Fruit fly (Drosophila melanogaster) whole organism: ENCODE measurements around the gene sima.

Source experiments
- CG8478 ChIP-seq: fragments of >200 bp; optimal IDR thresholded peaks from 2 replicates; lab custom pipeline; 2018; ENCODE audit warnings: inconsistent platforms
- Dll ChIP-seq: fragments of >200 bp; optimal IDR thresholded peaks from 2 replicates; lab custom pipeline; 2017
- EcR ChIP-seq, 2 experiments: fragments of >200 bp; optimal IDR thresholded peaks; 2 replicates each; lab custom pipeline; 2017; ENCODE audit warnings: missing biosample characterization in 2 of 2, missing genetic modification characterization in 2 of 2, missing genetic modification reagents in 2 of 2
- pan ChIP-seq: fragments of >200 bp; optimal IDR thresholded peaks from 2 replicates; lab custom pipeline; 2017
- psq ChIP-seq: fragments of >200 bp; optimal IDR thresholded peaks from 2 replicates; lab custom pipeline; 2017
- usp ChIP-seq: fragments of >200 bp; optimal IDR thresholded peaks from 2 replicates; lab custom pipeline; 2017; ENCODE audit warnings: missing biosample characterization, missing genetic modification characterization, mixed read lengths

The sima gene

dm6 chr3R:30052455-30053046 lies 5.6 kb upstream of the sima start, which contains the start of gene Jasper:
Gene Jasper, plus strand, starts transcription at chr3R:30052514.
- TF ChIP-seq EcR (GFP tag; optimal IDR thresholded peaks at IDR 0.05; lab: Kevin White, UChicago), result no peak
- no peak for TF ChIP-seq Dll (lab: Kevin White, UChicago)
- TF ChIP-seq usp (GFP tag; lab: Kevin White, UChicago), result no peak
- no peak for TF ChIP-seq psq (lab: Kevin White, UChicago)
- no peak for TF ChIP-seq pan
- no peak for TF ChIP-seq CG8478 (lab: Kevin White, UChicago)

- TF ChIP-seq Dll (lab: Kevin White, UChicago), result no peak
- no peak for TF ChIP-seq CG8478 (lab: Kevin White, UChicago)
- TF ChIP-seq EcR (GFP tag; optimal IDR thresholded peaks at IDR 0.05; lab: Kevin White, UChicago), result no peak
- no peak for TF ChIP-seq psq (lab: Kevin White, UChicago)
- TF ChIP-seq usp (GFP tag; lab: Kevin White, UChicago), result no peak
- no peak for TF ChIP-seq pan
These were observed 2.1 kb upstream of the sima start, which contains the start of the genes Rpp14b and spn-A for dm6 chr3R:30055915-30056544. Gene Rpp14b, plus strand, starts transcription at chr3R:30055957. Gene spn-A, minus strand, starts transcription at chr3R:30056037.

- TF ChIP-seq usp (GFP tag; lab: Kevin White, UChicago), result no peak
- TF ChIP-seq CG8478 (lab: Kevin White, UChicago), result no peak
- no peak for TF ChIP-seq Dll (lab: Kevin White, UChicago)
- TF ChIP-seq EcR (GFP tag; optimal IDR thresholded peaks at IDR 0.05; lab: Kevin White, UChicago), result no peak
- TF ChIP-seq psq (lab: Kevin White, UChicago), result no peak
- no peak for TF ChIP-seq pan
These were observed 1.4 kb upstream of the sima start, which contains the start of the genes CG7950 and Rpp14a for dm6 chr3R:30056592-30057135. Gene CG7950, plus strand, starts transcription at chr3R:30056859. Gene Rpp14a, plus strand, starts transcription at chr3R:30056859.

- TF ChIP-seq Dll (lab: Kevin White, UChicago), result no peak
- TF ChIP-seq EcR (GFP tag; optimal IDR thresholded peaks at IDR 0.05; lab: Kevin White, UChicago), result no peak
- TF ChIP-seq CG8478 (lab: Kevin White, UChicago), result no peak
- TF ChIP-seq pan, result no peak
- TF ChIP-seq psq (lab: Kevin White, UChicago), result no peak
- no peak for TF ChIP-seq usp (GFP tag; lab: Kevin White, UChicago)
These were observed 1.8 kb downstream of the sima start for dm6 chr3R:30059944-30060343.

dm6 chr3R:30060451-30061153 lies 2.5 kb downstream of the sima start:
- TF ChIP-seq usp (GFP tag; lab: Kevin White, UChicago), result no peak
- no peak for TF ChIP-seq psq (lab: Kevin White, UChicago)
- no peak for TF ChIP-seq Dll (lab: Kevin White, UChicago)
- no peak for TF ChIP-seq EcR (GFP tag; optimal IDR thresholded peaks at IDR 0.05; lab: Kevin White, UChicago)
- TF ChIP-seq CG8478 (lab: Kevin White, UChicago), result no peak
- TF ChIP-seq pan, result no peak

- no peak for TF ChIP-seq pan
- TF ChIP-seq Dll (lab: Kevin White, UChicago), result no peak
- no peak for TF ChIP-seq psq (lab: Kevin White, UChicago)
- TF ChIP-seq EcR (GFP tag; optimal IDR thresholded peaks at IDR 0.05; lab: Kevin White, UChicago), result no peak
- no peak for TF ChIP-seq usp (GFP tag; lab: Kevin White, UChicago)
- TF ChIP-seq CG8478 (lab: Kevin White, UChicago), result no peak
These were observed 3.0 kb downstream of the sima start for dm6 chr3R:30061154-30061482.

dm6 chr3R:30061980-30062379 lies 3.9 kb downstream of the sima start:
- TF ChIP-seq usp (GFP tag; lab: Kevin White, UChicago), result no peak
- TF ChIP-seq psq (lab: Kevin White, UChicago), result no peak
- TF ChIP-seq CG8478 (lab: Kevin White, UChicago), result no peak

dm6 chr3R:30062543-30062942 lies 4.4 kb downstream of the sima start:
- TF ChIP-seq Dll (lab: Kevin White, UChicago), result no peak
- TF ChIP-seq EcR (GFP tag; optimal IDR thresholded peaks at IDR 0.05; lab: Kevin White, UChicago), result no peak
- TF ChIP-seq CG8478 (lab: Kevin White, UChicago), result no peak
- TF ChIP-seq psq (lab: Kevin White, UChicago), result no peak
- no peak for TF ChIP-seq pan
- no peak for TF ChIP-seq usp (GFP tag; lab: Kevin White, UChicago)

dm6 chr3R:30063704-30064103 lies 5.6 kb downstream of the sima start:
- TF ChIP-seq pan (no peak), EcR (GFP tag; optimal IDR thresholded peaks at IDR 0.05; lab: Kevin White, UChicago) (no peak), CG8478 (lab: Kevin White, UChicago) (no peak), usp (GFP tag; lab: Kevin White, UChicago) (no peak), Dll (lab: Kevin White, UChicago) (no peak)

- TF ChIP-seq EcR (GFP tag; optimal IDR thresholded peaks at IDR 0.05; lab: Kevin White, UChicago) (peak in 1 of 2 experiments; percentile 73), usp (GFP tag; lab: Kevin White, UChicago) (no peak)
These were observed 7.9 kb downstream of the sima start for dm6 chr3R:30066004-30066403.

- no peak for TF ChIP-seq EcR (GFP tag; optimal IDR thresholded peaks at IDR 0.05; lab: Kevin White, UChicago)
- no peak for TF ChIP-seq Dll (lab: Kevin White, UChicago)
- TF ChIP-seq CG8478 (lab: Kevin White, UChicago), result no peak
- no peak for TF ChIP-seq pan
- TF ChIP-seq psq (lab: Kevin White, UChicago), result no peak
- TF ChIP-seq usp (GFP tag; lab: Kevin White, UChicago), result no peak
These were observed 12.1 kb downstream of the sima start for dm6 chr3R:30070198-30070597.
